Fruit fly (Drosophila melanogaster) whole organism, embryonic: ENCODE data around the gene Hrb27C.
A peak's percentile ranks its signal among the peaks of the same experiment; 100 is the strongest.

ENCODE experiments used
- Bgb ChIP-seq: fragments of 200-800 bp; sonication (Bioruptor generic); IDR thresholded peaks from 2 replicates; pipeline ENCODE4 v1.3.6; 2022; ENCODE audit warnings: missing biosample characterization, missing genetic modification characterization; ENCODE audit not compliant: partially characterized antibody
- CG11696 ChIP-seq: fragments of 200-800 bp; sonication (Bioruptor generic); IDR thresholded peaks from 2 replicates; pipeline ENCODE4 v1.3.6; 2022; ENCODE audit warnings: missing biosample characterization, missing genetic modification characterization
- CG12299 ChIP-seq: fragments of 200-800 bp; sonication (Bioruptor generic); optimal IDR thresholded peaks from 2 replicates; lab custom pipeline; 2018; ENCODE audit warnings: missing biosample characterization, mild to moderate bottlenecking, missing genetic modification characterization
- CG12744 ChIP-seq: fragments of 200-800 bp; sonication (Bioruptor generic); optimal IDR thresholded peaks from 2 replicates; lab custom pipeline; 2016; ENCODE audit warnings: missing biosample characterization, missing genetic modification characterization
- CG13624 ChIP-seq: fragments of 200-800 bp; sonication (Bioruptor generic); optimal IDR thresholded peaks from 2 replicates; lab custom pipeline; 2016; ENCODE audit warnings: missing biosample characterization, missing genetic modification characterization
- CG14860 ChIP-seq: fragments of 200-800 bp; sonication (Bioruptor generic); IDR thresholded peaks from 3 replicates; pipeline ENCODE4 v1.3.6; 2022; ENCODE audit warnings: missing biosample characterization, missing genetic modification characterization; ENCODE audit not compliant: partially characterized antibody
- CG15696 ChIP-seq: fragments of 200-800 bp; sonication (Bioruptor generic); optimal IDR thresholded peaks from 2 replicates; lab custom pipeline; 2019; ENCODE audit warnings: missing biosample characterization, mild to moderate bottlenecking, missing genetic modification characterization, moderate library complexity
- CG17328 ChIP-seq: fragments of 200-800 bp; sonication (Bioruptor generic); IDR thresholded peaks from 2 replicates; pipeline ENCODE4 v1.3.6; 2022; ENCODE audit warnings: missing biosample characterization, missing genetic modification characterization
- CG17361 ChIP-seq: fragments of 200-800 bp; sonication (Bioruptor generic); IDR thresholded peaks from 3 replicates; pipeline ENCODE4 v1.3.6; 2022; ENCODE audit warnings: missing biosample characterization, missing genetic modification characterization
- CG17612 ChIP-seq: fragments of 200-800 bp; sonication (Bioruptor generic); IDR thresholded peaks from 2 replicates; pipeline ENCODE4 v1.3.6; 2022; ENCODE audit warnings: missing biosample characterization, missing genetic modification characterization
- CG1792 ChIP-seq: fragments of 200-800 bp; sonication (Bioruptor generic); optimal IDR thresholded peaks from 2 replicates; lab custom pipeline; 2016; ENCODE audit warnings: missing biosample characterization, missing genetic modification characterization
- CG2120 ChIP-seq: fragments of 200-800 bp; sonication (Bioruptor generic); optimal IDR thresholded peaks from 3 replicates; lab custom pipeline; 2016; ENCODE audit warnings: missing biosample characterization, missing genetic modification characterization
- CG2129 ChIP-seq: fragments of 200-800 bp; sonication (Bioruptor generic); IDR thresholded peaks from 2 replicates; pipeline ENCODE4 v1.3.6; 2022; ENCODE audit warnings: missing biosample characterization, missing genetic modification characterization; ENCODE audit not compliant: partially characterized antibody
- CG2199 ChIP-seq: fragments of 200-800 bp; sonication (Bioruptor generic); IDR thresholded peaks from 3 replicates; pipeline ENCODE4 v1.3.6; 2022; ENCODE audit warnings: missing biosample characterization, missing genetic modification characterization
- CG30403 ChIP-seq: fragments of 200-800 bp; sonication (Bioruptor generic); optimal IDR thresholded peaks from 3 replicates; lab custom pipeline; 2016; ENCODE audit warnings: missing biosample characterization, missing genetic modification characterization
- CG31224 ChIP-seq: fragments of 200-800 bp; sonication (Bioruptor generic); IDR thresholded peaks from 2 replicates; pipeline ENCODE4 v1.3.6; 2022; ENCODE audit warnings: missing biosample characterization, missing genetic modification characterization
- CG32767 ChIP-seq: fragments of 200-800 bp; sonication (Bioruptor generic); IDR thresholded peaks from 2 replicates; pipeline ENCODE4 v1.3.6; 2022; ENCODE audit warnings: missing biosample characterization, missing genetic modification characterization
- CG33213 ChIP-seq: fragments of 200-800 bp; sonication (Bioruptor generic); optimal IDR thresholded peaks from 3 replicates; lab custom pipeline; 2016; ENCODE audit warnings: missing biosample characterization, missing genetic modification characterization
- CG4328 ChIP-seq: fragments of 200-800 bp; sonication (Bioruptor generic); optimal IDR thresholded peaks from 3 replicates; lab custom pipeline; 2017; ENCODE audit warnings: missing biosample characterization, missing genetic modification reagents, missing genetic modification characterization
- CG4730 ChIP-seq: fragments of 200-800 bp; sonication (Bioruptor generic); IDR thresholded peaks from 2 replicates; pipeline ENCODE4 v1.3.6; 2022; ENCODE audit warnings: missing biosample characterization, missing genetic modification characterization
- CG4854 ChIP-seq: fragments of 200-800 bp; sonication (Bioruptor generic); optimal IDR thresholded peaks from 2 replicates; lab custom pipeline; 2016; ENCODE audit warnings: missing biosample characterization, missing genetic modification characterization, inconsistent platforms
- CG7745 ChIP-seq: fragments of 200-800 bp; sonication (Bioruptor generic); optimal IDR thresholded peaks from 2 replicates; lab custom pipeline; 2018; ENCODE audit warnings: missing biosample characterization, mild to moderate bottlenecking, missing genetic modification characterization, moderate library complexity
- CG7963 ChIP-seq: fragments of 200-800 bp; sonication (Bioruptor generic); IDR thresholded peaks from 3 replicates; pipeline ENCODE4 v1.3.6; 2022; ENCODE audit warnings: missing biosample characterization, missing genetic modification characterization; ENCODE audit not compliant: partially characterized antibody
- CG8290 ChIP-seq, 3 experiments: fragments of 200-800 bp; sonication (Bioruptor generic); optimal IDR thresholded peaks; 2 replicates each; lab custom pipeline; 2016 to 2019; ENCODE audit warnings: missing biosample characterization in 3 of 3, missing genetic modification characterization in 3 of 3, mild to moderate bottlenecking in 2 of 3, moderate library complexity in 1 of 3
- CG8924 ChIP-seq: fragments of 200-800 bp; optimal IDR thresholded peaks from 3 replicates; lab custom pipeline; 2019; ENCODE audit warnings: missing biosample characterization, mild to moderate bottlenecking, missing genetic modification characterization, moderate library complexity
- Dll ChIP-seq: fragments of 200-800 bp; sonication (Bioruptor generic); IDR thresholded peaks from 4 replicates; pipeline ENCODE4 v1.3.6; 2022; ENCODE audit warnings: missing biosample characterization, missing genetic modification characterization; ENCODE audit not compliant: partially characterized antibody
- ERR ChIP-seq: fragments of 200-800 bp; sonication (Bioruptor generic); optimal IDR thresholded peaks from 2 replicates; lab custom pipeline; 2016; ENCODE audit warnings: missing biosample characterization, missing genetic modification characterization
- Fer1 ChIP-seq: fragments of 200-800 bp; sonication (Bioruptor generic); optimal IDR thresholded peaks from 2 replicates; lab custom pipeline; 2017; ENCODE audit warnings: missing biosample characterization, mild to moderate bottlenecking, missing genetic modification characterization
- Lhr ChIP-seq: fragments of 200-800 bp; sonication (Bioruptor generic); optimal IDR thresholded peaks from 3 replicates; lab custom pipeline; 2017; ENCODE audit warnings: mild to moderate bottlenecking, missing biosample characterization, missing genetic modification reagents, missing genetic modification characterization
- Mes4 ChIP-seq: fragments of 200-800 bp; sonication (Bioruptor generic); optimal IDR thresholded peaks from 2 replicates; lab custom pipeline; 2016; ENCODE audit warnings: missing biosample characterization, missing genetic modification characterization
- NC2α ChIP-seq: fragments of 200-800 bp; sonication (Bioruptor generic); optimal IDR thresholded peaks from 2 replicates; lab custom pipeline; 2016; ENCODE audit warnings: missing biosample characterization, missing genetic modification characterization
- NC2β ChIP-seq: fragments of 200-800 bp; sonication (Bioruptor generic); optimal IDR thresholded peaks from 2 replicates; lab custom pipeline; 2016; ENCODE audit warnings: missing biosample characterization, missing genetic modification characterization
- NFAT ChIP-seq: fragments of 200-800 bp; sonication (Bioruptor generic); IDR thresholded peaks from 2 replicates; pipeline ENCODE4 v1.3.6; 2022; ENCODE audit warnings: missing biosample characterization, missing genetic modification characterization
- NK7.1 ChIP-seq: fragments of 200-800 bp; sonication (Bioruptor generic); optimal IDR thresholded peaks from 3 replicates; lab custom pipeline; 2016; ENCODE audit warnings: missing biosample characterization, missing genetic modification characterization
- Neu2 ChIP-seq: fragments of 200-800 bp; sonication (Bioruptor generic); optimal IDR thresholded peaks from 3 replicates; lab custom pipeline; 2016; ENCODE audit warnings: missing biosample characterization, missing genetic modification characterization, borderline replicate concordance
- Side ChIP-seq: fragments of 200-800 bp; sonication (Bioruptor generic); optimal IDR thresholded peaks from 2 replicates; lab custom pipeline; 2016; ENCODE audit warnings: missing biosample characterization, missing genetic modification characterization
- amos ChIP-seq: fragments of 200-800 bp; sonication (Bioruptor generic); IDR thresholded peaks from 2 replicates; pipeline ENCODE4 v1.3.6; 2022; ENCODE audit warnings: missing biosample characterization, missing genetic modification characterization; ENCODE audit not compliant: partially characterized antibody
- az2 ChIP-seq: fragments of 200-800 bp; sonication (Bioruptor generic); optimal IDR thresholded peaks from 3 replicates; lab custom pipeline; 2016; ENCODE audit warnings: missing biosample characterization, missing genetic modification characterization
- bcd ChIP-seq: fragments of 200-800 bp; sonication (Bioruptor generic); optimal IDR thresholded peaks from 2 replicates; lab custom pipeline; 2017; ENCODE audit warnings: missing biosample characterization, mild to moderate bottlenecking, missing genetic modification characterization
- caup ChIP-seq: fragments of 200-800 bp; sonication (Bioruptor generic); optimal IDR thresholded peaks from 3 replicates; lab custom pipeline; 2017; ENCODE audit warnings: missing biosample characterization, mild to moderate bottlenecking, missing genetic modification characterization, moderate library complexity; ENCODE audit not compliant: severe bottlenecking
- chm ChIP-seq: fragments of 200-800 bp; sonication (Bioruptor generic); IDR thresholded peaks from 2 replicates; pipeline ENCODE4 v1.3.6; 2022; ENCODE audit warnings: missing biosample characterization, missing genetic modification characterization
- ci ChIP-seq: fragments of 200-800 bp; sonication (Bioruptor generic); IDR thresholded peaks from 3 replicates; pipeline ENCODE4 v1.3.6; 2022; ENCODE audit warnings: missing biosample characterization, missing genetic modification characterization
- eve ChIP-seq, 2 experiments: fragments of >200 bp; optimal IDR thresholded peaks; 2 replicates each; lab custom pipeline; 2017; ENCODE audit warnings: missing biosample characterization in 2 of 2, missing genetic modification characterization in 2 of 2
- eyg ChIP-seq: fragments of 200-800 bp; sonication (Bioruptor generic); optimal IDR thresholded peaks from 3 replicates; lab custom pipeline; 2016; ENCODE audit warnings: missing biosample characterization, missing genetic modification characterization
- nau ChIP-seq: fragments of 200-800 bp; sonication (Bioruptor generic); optimal IDR thresholded peaks from 3 replicates; lab custom pipeline; 2017; ENCODE audit warnings: missing biosample characterization, mild to moderate bottlenecking, missing genetic modification characterization, missing genetic modification reagents
- sd ChIP-seq: fragments of 200-800 bp; sonication (Bioruptor generic); optimal IDR thresholded peaks from 3 replicates; lab custom pipeline; 2018; ENCODE audit warnings: missing biosample characterization, mild to moderate bottlenecking, missing genetic modification characterization, moderate library complexity
- shn ChIP-seq: fragments of 200-800 bp; sonication (Bioruptor generic); optimal IDR thresholded peaks from 3 replicates; lab custom pipeline; 2016; ENCODE audit warnings: missing biosample characterization, missing genetic modification characterization
- sna ChIP-seq: fragments of 200-800 bp; sonication (Bioruptor generic); IDR thresholded peaks from 2 replicates; pipeline ENCODE4 v1.3.6; 2022; ENCODE audit warnings: missing biosample characterization, missing genetic modification characterization; ENCODE audit not compliant: partially characterized antibody
- unc-4 ChIP-seq: fragments of 200-800 bp; sonication (Bioruptor generic); IDR thresholded peaks from 2 replicates; pipeline ENCODE4 v1.3.6; 2022; ENCODE audit warnings: missing biosample characterization, missing genetic modification characterization; ENCODE audit not compliant: partially characterized antibody
- wdn ChIP-seq: fragments of 200-800 bp; sonication (Bioruptor generic); IDR thresholded peaks from 2 replicates; pipeline ENCODE4 v1.3.6; 2022; ENCODE audit warnings: missing biosample characterization, missing genetic modification characterization

Gene Hrb27C

dm6 chr2L:6950096-6950495, 29.6 kb downstream of the Hrb27C start, which contains the start of the genes Gas41 and SA1 (continued):
- TF ChIP-seq caup: peak; percentile 11
- peak; percentile 69 for TF ChIP-seq Bgb
- TF ChIP-seq CG33213 (GFP tag; lab: Kevin White, UChicago): peak; percentile 38
- peak; percentile 1 for TF ChIP-seq Lhr (GFP tag; lab: Kevin White, UChicago)
- no peak for TF ChIP-seq CG2129 (GFP tag; lab: Robert Waterston, UW)
- peak; percentile 80 for TF ChIP-seq CG8290 (GFP tag; optimal IDR thresholded peaks at IDR 0.05; lab: Kevin White, UChicago)
- TF ChIP-seq CG8290 (tag; optimal IDR thresholded peaks at IDR 0.05; lab: Kevin White, UChicago): no peak
- TF ChIP-seq CG4328 (GFP tag; lab: Kevin White, UChicago): peak; percentile 71
- TF ChIP-seq CG2199 (GFP tag; lab: Robert Waterston, UW): peak; percentile 69; the same call in 2 of the 3 replicates
- peak; percentile 95 for TF ChIP-seq CG17361 (GFP tag; lab: Robert Waterston, UW)
- TF ChIP-seq CG30403 (GFP tag; lab: Kevin White, UChicago): peak; percentile 95
- TF ChIP-seq Mes4: no peak
- no peak for TF ChIP-seq NK7.1
- peak; percentile 87 for TF ChIP-seq CG31224 (GFP tag; lab: Robert Waterston, UW)
- no peak for TF ChIP-seq CG13624 (GFP tag; lab: Kevin White, UChicago)
- no peak for TF ChIP-seq eyg (GFP tag; lab: Kevin White, UChicago)
- TF ChIP-seq NC2α: no peak
- TF ChIP-seq Dll: peak; percentile 69; the same call in 3 of the 4 replicates
- TF ChIP-seq Fer1 (GFP tag; lab: Kevin White, UChicago): peak; percentile 88
- peak; percentile 57 for TF ChIP-seq NC2β
- TF ChIP-seq CG7745: peak; percentile 74
- TF ChIP-seq CG1792 (GFP tag; lab: Kevin White, UChicago): no peak
- peak; percentile 70 for TF ChIP-seq az2
- peak; percentile 86 for TF ChIP-seq unc-4 (GFP tag; lab: Robert Waterston, UW)
- TF ChIP-seq Side (GFP tag; lab: Kevin White, UChicago): peak; percentile 28
- TF ChIP-seq amos (GFP tag; lab: Robert Waterston, UW): peak; percentile 70; the same call in 1 of the 2 replicates
- no peak for TF ChIP-seq wdn
- 0 out of 3 replicates have a peak, but pooled peaks have one; percentile 25 for TF ChIP-seq CG7963 (GFP tag; lab: Robert Waterston, UW)
- peak; percentile 35 for TF ChIP-seq CG12299 (tag; lab: Kevin White, UChicago)
- peak; percentile 58 for TF ChIP-seq bcd
- TF ChIP-seq CG4854 (GFP tag; lab: Kevin White, UChicago): no peak
- peak; percentile 90 for TF ChIP-seq CG2120
- peak; percentile 67 for TF ChIP-seq chm (GFP tag; lab: Robert Waterston, UW)
- peak; percentile 70; the same call in 1 of the 2 replicates for TF ChIP-seq CG32767 (GFP tag; lab: Robert Waterston, UW)
- TF ChIP-seq CG14860 (GFP tag; lab: Robert Waterston, UW): peak; percentile 44; the same call in 1 of the 3 replicates
- TF ChIP-seq sna: peak; percentile 78
- TF ChIP-seq eve (GFP tag; optimal IDR thresholded peaks at IDR 0.05; lab: Kevin White, UChicago): no peak
- peak; percentile 88 for TF ChIP-seq ci (GFP tag; lab: Robert Waterston, UW)
- TF ChIP-seq CG12744: peak; percentile 22
- no peak for TF ChIP-seq nau
- no peak for TF ChIP-seq sd
- peak; percentile 93 for TF ChIP-seq CG15696
- peak; percentile 91 for TF ChIP-seq CG4730 (GFP tag; lab: Robert Waterston, UW)
- TF ChIP-seq shn: peak; percentile 24
- TF ChIP-seq CG17328 (GFP tag; lab: Robert Waterston, UW): peak; percentile 83
- peak; percentile 88 for TF ChIP-seq NFAT
- peak; percentile 54 for TF ChIP-seq CG11696
- TF ChIP-seq CG8924: peak; percentile 87
- TF ChIP-seq Neu2 (GFP tag; lab: Kevin White, UChicago): no peak
- peak; percentile 65 for TF ChIP-seq CG17612 (GFP tag; lab: Robert Waterston, UW)
- TF ChIP-seq ERR: no peak
